Fruit fly (Drosophila melanogaster): Measurements from ENCODE around the gene CG32536.

Gene CG32536

dm6 chrX:19281271-19281670 lies 4.6 kb upstream of the CG32536 start (continued):
- TF ChIP-seq Hand (GFP tag; optimal IDR thresholded peaks at IDR 0.05) (no peak), CG6689 (GFP tag; IDR thresholded peaks at IDR 0.05) (no peak), Chrac-16 (GFP tag; optimal IDR thresholded peaks at IDR 0.05) (no peak), inv (GFP tag; IDR thresholded peaks at IDR 0.05; ENCODE audit: partially characterized antibody) (no peak), slbo (GFP tag; IDR thresholded peaks at IDR 0.05) (peak; percentile 58), ken (GFP tag; IDR thresholded peaks at IDR 0.05) (no peak), sqz (GFP tag; optimal IDR thresholded peaks at IDR 0.05) (no peak), Poxn (GFP tag; IDR thresholded peaks at IDR 0.05) (no peak), Spps (tag; optimal IDR thresholded peaks at IDR 0.05) (no peak), CG3281 (GFP tag; optimal IDR thresholded peaks at IDR 0.05) (peak; percentile 22), az2 (GFP tag; optimal IDR thresholded peaks at IDR 0.05) (peak; percentile 18), CG17361 (GFP tag; IDR thresholded peaks at IDR 0.05) (no peak), CG10543 (GFP tag; optimal IDR thresholded peaks at IDR 0.05) (no peak), CG13123 (GFP tag; optimal IDR thresholded peaks at IDR 0.05) (no peak), ATbp (GFP tag; optimal IDR thresholded peaks at IDR 0.05) (peak; percentile 32), CG9609 (GFP tag; optimal IDR thresholded peaks at IDR 0.05) (no peak), otp (GFP tag; IDR thresholded peaks at IDR 0.05) (no peak), CG14014 (GFP tag; IDR thresholded peaks at IDR 0.05) (0 out of 2 replicates have a peak, but pooled peaks have one; percentile 22), Six4 (GFP tag; optimal IDR thresholded peaks at IDR 0.05) (no peak), CG2678 (tag; optimal IDR thresholded peaks at IDR 0.05) (no peak), CG32767 (GFP tag; IDR thresholded peaks at IDR 0.05) (no peak), CG10462 (GFP tag; optimal IDR thresholded peaks at IDR 0.05) (no peak), CG7963 (GFP tag; IDR thresholded peaks at IDR 0.05; ENCODE audit: partially characterized antibody) (no peak), NFAT (GFP tag; IDR thresholded peaks at IDR 0.05) (peak; percentile 24; the same call in 1 of the 2 replicates), hth (optimal IDR thresholded peaks at IDR 0.05) (no peak), MTF-1 (GFP tag; optimal IDR thresholded peaks at IDR 0.05; ENCODE audit: borderline replicate concordance) (no peak), sim (GFP tag; IDR thresholded peaks at IDR 0.05) (no peak), cg (GFP tag; optimal IDR thresholded peaks at IDR 0.05) (no peak), CTCF (GFP tag; optimal IDR thresholded peaks at IDR 0.05) (peak; percentile 2), salm (tag; optimal IDR thresholded peaks at IDR 0.05) (no peak), grau (tag; optimal IDR thresholded peaks at IDR 0.05) (peak; percentile 26), toy (GFP tag; IDR thresholded peaks at IDR 0.05) (no peak), gcm (GFP tag; optimal IDR thresholded peaks at IDR 0.05) (no peak), CG10321 (GFP tag; IDR thresholded peaks at IDR 0.05) (no peak), sens-2 (GFP tag; IDR thresholded peaks at IDR 0.05) (no peak), CG12071 (GFP tag; optimal IDR thresholded peaks at IDR 0.05) (no peak), dmrt11E (tag; optimal IDR thresholded peaks at IDR 0.05) (no peak), her (GFP tag; optimal IDR thresholded peaks at IDR 0.05) (no peak), CG31441 (GFP tag; IDR thresholded peaks at IDR 0.05) (peak; percentile 38; the same call in 1 of the 2 replicates), Eip74EF (GFP tag; optimal IDR thresholded peaks at IDR 0.05) (no peak), CG1603 (tag; optimal IDR thresholded peaks at IDR 0.05) (peak; percentile 30), D (optimal IDR thresholded peaks at IDR 0.05) (no peak), D (GFP tag; optimal IDR thresholded peaks at IDR 0.05) (no peak), gem (tag; optimal IDR thresholded peaks at IDR 0.05) (peak; percentile 63), twi (tag; optimal IDR thresholded peaks at IDR 0.05) (no peak), CG10274 (GFP tag; optimal IDR thresholded peaks at IDR 0.05) (no peak), HLH3B (GFP tag; IDR thresholded peaks at IDR 0.05) (0 out of 2 replicates have a peak, but pooled peaks have one; percentile 23), Sin3A (optimal IDR thresholded peaks at IDR 0.05) (no peak), zen2 (GFP tag; IDR thresholded peaks at IDR 0.05; ENCODE audit: partially characterized antibody) (no peak), CG11696 (GFP tag; IDR thresholded peaks at IDR 0.05) (no peak), row (GFP tag; IDR thresholded peaks at IDR 0.05) (no peak), CG12236 (GFP tag; optimal IDR thresholded peaks at IDR 0.05) (no peak), fd64A (GFP tag; optimal IDR thresholded peaks at IDR 0.05) (no peak)

All from whole organism, embryonic.